Worm (Caenorhabditis elegans) whole organism, L1 larva: ENCODE results near the gene srp-2.

ENCODE experiments used
- blmp-1 ChIP-seq: fragments of 150-350 bp; optimal IDR thresholded peaks from 2 replicates; lab custom pipeline; 2014; ENCODE audit warnings: missing biosample characterization, missing genetic modification characterization
- ceh-90 ChIP-seq: sonication (generic microtip); optimal IDR thresholded peaks from 2 replicates; lab custom pipeline; 2016; ENCODE audit warnings: missing genetic modification characterization, missing compliant biosample characterization
- hpl-2 ChIP-seq: fragments of 150-350 bp; optimal IDR thresholded peaks from 2 replicates; lab custom pipeline; 2014; ENCODE audit warnings: missing biosample characterization, missing genetic modification reagents, missing genetic modification characterization
- nhr-11 ChIP-seq: fragments of 150-350 bp; optimal IDR thresholded peaks from 2 replicates; lab custom pipeline; 2014; ENCODE audit warnings: missing biosample characterization, missing genetic modification characterization
- nhr-28 ChIP-seq: fragments of 150-350 bp; optimal IDR thresholded peaks from 2 replicates; lab custom pipeline; 2014; ENCODE audit warnings: missing biosample characterization, missing genetic modification characterization
- sptf-1 ChIP-seq: fragments of 150-350 bp; optimal IDR thresholded peaks from 2 replicates; lab custom pipeline; 2014; ENCODE audit warnings: missing biosample characterization, missing genetic modification characterization

ce11 chrV:772210-772609 is 9.8 kb downstream of the srp-2 start:
- TF ChIP-seq hpl-2 (GFP tag; lab: Kevin White, UChicago): no peak
- no peak for TF ChIP-seq nhr-11 (tag; lab: Kevin White, UChicago)
- TF ChIP-seq blmp-1 (tag; lab: Kevin White, UChicago): no peak
- no peak for TF ChIP-seq nhr-28 (tag; lab: Kevin White, UChicago)
- TF ChIP-seq sptf-1 (tag; lab: Kevin White, UChicago): no peak
- TF ChIP-seq ceh-90 (tag; lab: Kevin White, UChicago): no peak
